Fruit fly (Drosophila melanogaster): Measurements from ENCODE around the gene comm.

Gene comm

dm6 chr3L:15700338-15700966 is 27.8 kb downstream of the comm start:
- TF ChIP-seq spab (GFP tag; optimal IDR thresholded peaks at IDR 0.05) (peak; percentile 66), Sox14 (GFP tag; optimal IDR thresholded peaks at IDR 0.05) (peak; percentile 81), CG6808 (GFP tag; optimal IDR thresholded peaks at IDR 0.05) (peak; percentile 79), pdm3 (GFP tag; optimal IDR thresholded peaks at IDR 0.05) (peak; percentile 75), CG15336 (GFP tag; IDR thresholded peaks at IDR 0.05) (0 out of 2 replicates have a peak, but pooled peaks have one; percentile 10), CG11762 (GFP tag; optimal IDR thresholded peaks at IDR 0.05; ENCODE audit: insufficient read depth) (peak; percentile 46), CG10669 (GFP tag; optimal IDR thresholded peaks at IDR 0.05) (peak; percentile 41), Blimp-1 (GFP tag; optimal IDR thresholded peaks at IDR 0.05) (peak; percentile 61), Hr4 (GFP tag; optimal IDR thresholded peaks at IDR 0.05) (no peak), CG3032 (tag; optimal IDR thresholded peaks at IDR 0.05) (peak; percentile 74), svp (GFP tag) (peak; percentile 95), achi (GFP tag; optimal IDR thresholded peaks at IDR 0.05) (peak; percentile 84), cyc (GFP tag; optimal IDR thresholded peaks at IDR 0.05) (peak; percentile 75), fkh (GFP tag; optimal IDR thresholded peaks at IDR 0.05) (no peak), vri (GFP tag; optimal IDR thresholded peaks at IDR 0.05) (peak; percentile 23), Eip75B (GFP tag; optimal IDR thresholded peaks at IDR 0.05) (peak; percentile 73), Gug (GFP tag; IDR thresholded peaks at IDR 0.05) (no peak), OdsH (GFP tag; optimal IDR thresholded peaks at IDR 0.05) (peak; percentile 80), eg (GFP tag; IDR thresholded peaks at IDR 0.05) (no peak), Ets96B (tag; optimal IDR thresholded peaks at IDR 0.05) (peak; percentile 85), fd59A (GFP tag; optimal IDR thresholded peaks at IDR 0.05) (peak; percentile 76), CG3919 (GFP tag; optimal IDR thresholded peaks at IDR 0.05) (peak; percentile 59), CG11294 (GFP tag; IDR thresholded peaks at IDR 0.05) (no peak), CG6163 (GFP tag; IDR thresholded peaks at IDR 0.05) (peak; percentile 34; the same call in 1 of the 3 replicates), Lpt (GFP tag; optimal IDR thresholded peaks at IDR 0.05) (no peak), CG8632 (GFP tag; optimal IDR thresholded peaks at IDR 0.05) (peak; percentile 80), Smox (GFP tag; optimal IDR thresholded peaks at IDR 0.05) (peak; percentile 89), acj6 (GFP tag; optimal IDR thresholded peaks at IDR 0.05) (peak; percentile 85), CG34406 (GFP tag; optimal IDR thresholded peaks at IDR 0.05) (peak; percentile 77), CG7368 (GFP tag; optimal IDR thresholded peaks at IDR 0.05) (no peak), Eip78C (GFP tag) (peak; percentile 97), CG6854 (GFP tag; optimal IDR thresholded peaks at IDR 0.05) (peak; percentile 61), ss (GFP tag; optimal IDR thresholded peaks at IDR 0.05) (peak; percentile 35 to 55), lz (GFP tag; optimal IDR thresholded peaks at IDR 0.05) (peak; percentile 74), CG31627 (GFP tag; optimal IDR thresholded peaks at IDR 0.05) (peak; percentile 82), CG8319 (GFP tag; optimal IDR thresholded peaks at IDR 0.05) (peak; percentile 49), net (GFP tag; optimal IDR thresholded peaks at IDR 0.05) (peak; percentile 62), dsx (GFP tag; optimal IDR thresholded peaks at IDR 0.05; ENCODE audit: poor library complexity, severe bottlenecking) (peak; percentile 59), CG11902 (GFP tag; optimal IDR thresholded peaks at IDR 0.05) (peak; percentile 39), CG8119 (GFP tag; IDR thresholded peaks at IDR 0.05) (peak; percentile 56; the same call in 2 of the 3 replicates), CG4318 (GFP tag; optimal IDR thresholded peaks at IDR 0.05) (peak; percentile 5), CG1621 (tag; optimal IDR thresholded peaks at IDR 0.05) (no peak), CG16779 (tag; optimal IDR thresholded peaks at IDR 0.05) (no peak), CG6276 (GFP tag; optimal IDR thresholded peaks at IDR 0.05) (no peak), CG9139 (GFP tag; optimal IDR thresholded peaks at IDR 0.05) (peak; percentile 33), CG10631 (GFP tag; optimal IDR thresholded peaks at IDR 0.05) (peak; percentile 83), Hr38 (GFP tag; optimal IDR thresholded peaks at IDR 0.05) (no peak), Hr39 (GFP tag; optimal IDR thresholded peaks at IDR 0.05) (peak; percentile 76), fd85E (GFP tag; optimal IDR thresholded peaks at IDR 0.05) (no peak), CG32006 (GFP tag; optimal IDR thresholded peaks at IDR 0.05) (peak; percentile 59), CG6792 (GFP tag; optimal IDR thresholded peaks at IDR 0.05) (peak; percentile 72)
